Fruit fly (Drosophila melanogaster): Measurements from ENCODE around the gene CG14418.

The CG14418 gene

dm6 chrX:2880660-2881059 lies 2.8 kb downstream of the CG14418 start:
- TF ChIP-seq CG9948 (tag; optimal IDR thresholded peaks at IDR 0.05), result peak; percentile 47
- TF ChIP-seq CG17806 (tag; optimal IDR thresholded peaks at IDR 0.05), result peak; percentile 49
- peak; percentile 49 for TF ChIP-seq CG14655 (GFP tag; optimal IDR thresholded peaks at IDR 0.05)
- TF ChIP-seq CG8159 (tag; optimal IDR thresholded peaks at IDR 0.05), result peak; percentile 63
- TF ChIP-seq Snoo (tag; optimal IDR thresholded peaks at IDR 0.05), result no peak
- TF ChIP-seq Pif1A (GFP tag; optimal IDR thresholded peaks at IDR 0.05), result peak; percentile 20
- no peak for TF ChIP-seq Pif1B (GFP tag; optimal IDR thresholded peaks at IDR 0.05)
- peak; percentile 57 for TF ChIP-seq CG15710 (tag; optimal IDR thresholded peaks at IDR 0.05)
- no peak for TF ChIP-seq Ets98B (GFP tag; IDR thresholded peaks at IDR 0.05)
- peak; percentile 42 for TF ChIP-seq gl (tag; optimal IDR thresholded peaks at IDR 0.05)
- peak; percentile 20 for TF ChIP-seq CG8301 (tag; optimal IDR thresholded peaks at IDR 0.05)
- TF ChIP-seq CG34367 (tag; optimal IDR thresholded peaks at IDR 0.05), result peak; percentile 50
- TF ChIP-seq fd96Ca (GFP tag; IDR thresholded peaks at IDR 0.05), result 0 out of 3 replicates have a peak, but pooled peaks have one; percentile 15

- TF ChIP-seq CG4496 (GFP tag; IDR thresholded peaks at IDR 0.05) (no peak), rn (GFP tag; IDR thresholded peaks at IDR 0.05) (no peak), CG8159 (tag; optimal IDR thresholded peaks at IDR 0.05) (no peak)
Measured at dm6 chrX:2877070-2877469, 6.4 kb downstream of the CG14418 start.

dm6 chrX:2876433-2876832 lies 7.0 kb downstream of the CG14418 start, which contains the start of gene CG14417:
TSS of gene CG14417 (minus strand) at chrX:2876533.
- TF ChIP-seq CG10348 (GFP tag; IDR thresholded peaks at IDR 0.05) (no peak), CG15710 (tag; optimal IDR thresholded peaks at IDR 0.05) (no peak), CG34367 (tag; optimal IDR thresholded peaks at IDR 0.05) (no peak), Pif1B (GFP tag; optimal IDR thresholded peaks at IDR 0.05) (no peak), CG8301 (tag; optimal IDR thresholded peaks at IDR 0.05) (no peak), Snoo (tag; optimal IDR thresholded peaks at IDR 0.05) (no peak), CG12605 (GFP tag; IDR thresholded peaks at IDR 0.05) (no peak), gl (tag; optimal IDR thresholded peaks at IDR 0.05) (no peak), fd96Ca (GFP tag; IDR thresholded peaks at IDR 0.05) (no peak)

dm6 chrX:2872753-2873152 lies 10.7 kb downstream of the CG14418 start, which contains the start of gene CG14416:
TSS of gene CG14416 (minus strand) at chrX:2872853.
- no peak for TF ChIP-seq Pif1A (GFP tag; optimal IDR thresholded peaks at IDR 0.05)
- no peak for TF ChIP-seq CG4496 (GFP tag; IDR thresholded peaks at IDR 0.05)
- TF ChIP-seq CG14655 (GFP tag; optimal IDR thresholded peaks at IDR 0.05), result no peak
- no peak for TF ChIP-seq D1 (tag; optimal IDR thresholded peaks at IDR 0.05)
- TF ChIP-seq Pif1B (GFP tag; optimal IDR thresholded peaks at IDR 0.05), result no peak
- TF ChIP-seq Snoo (tag; optimal IDR thresholded peaks at IDR 0.05), result no peak
- no peak for TF ChIP-seq CG32121 (GFP tag; IDR thresholded peaks at IDR 0.05)
- TF ChIP-seq CG10348 (GFP tag; IDR thresholded peaks at IDR 0.05), result no peak
- TF ChIP-seq Ets98B (GFP tag; IDR thresholded peaks at IDR 0.05), result no peak
- no peak for TF ChIP-seq EcR (GFP tag; optimal IDR thresholded peaks at IDR 0.05)
- no peak for TF ChIP-seq gl (tag; optimal IDR thresholded peaks at IDR 0.05)
- TF ChIP-seq CG13204 (GFP tag; optimal IDR thresholded peaks at IDR 0.05), result no peak
- TF ChIP-seq CG34367 (tag; optimal IDR thresholded peaks at IDR 0.05), result no peak
- no peak for TF ChIP-seq CG12605 (GFP tag; IDR thresholded peaks at IDR 0.05)
- no peak for TF ChIP-seq CG17806 (tag; optimal IDR thresholded peaks at IDR 0.05)

dm6 chrX:2869430-2869829 lies 14.0 kb downstream of the CG14418 start:
- 0 out of 2 replicates have a peak, but pooled peaks have one; percentile 34 for TF ChIP-seq rn (GFP tag; IDR thresholded peaks at IDR 0.05)
- TF ChIP-seq CG4496 (GFP tag; IDR thresholded peaks at IDR 0.05), result 0 out of 3 replicates have a peak, but pooled peaks have one; percentile 27
- no peak for TF ChIP-seq CG8301 (tag; optimal IDR thresholded peaks at IDR 0.05)

dm6 chrX:2860955-2861354 lies 22.5 kb downstream of the CG14418 start:
- no peak for TF ChIP-seq gl (tag; optimal IDR thresholded peaks at IDR 0.05)
- peak; percentile 30 for TF ChIP-seq CG8301 (tag; optimal IDR thresholded peaks at IDR 0.05)
- no peak for TF ChIP-seq EcR (GFP tag; optimal IDR thresholded peaks at IDR 0.05)
- TF ChIP-seq CG10348 (GFP tag; IDR thresholded peaks at IDR 0.05), result no peak
- no peak for TF ChIP-seq CG13204 (GFP tag; optimal IDR thresholded peaks at IDR 0.05)
- peak; percentile 2 for TF ChIP-seq CG9948 (tag; optimal IDR thresholded peaks at IDR 0.05)
- TF ChIP-seq CG8159 (tag; optimal IDR thresholded peaks at IDR 0.05), result peak; percentile 46
- peak; percentile 18 for TF ChIP-seq CG15710 (tag; optimal IDR thresholded peaks at IDR 0.05)
- TF ChIP-seq fd96Ca (GFP tag; IDR thresholded peaks at IDR 0.05), result peak; percentile 64; the same call in 2 of the 3 replicates
- TF ChIP-seq CG17806 (tag; optimal IDR thresholded peaks at IDR 0.05), result peak; percentile 19
- TF ChIP-seq CG32121 (GFP tag; IDR thresholded peaks at IDR 0.05), result no peak
- no peak for TF ChIP-seq CG12605 (GFP tag; IDR thresholded peaks at IDR 0.05)
- no peak for TF ChIP-seq Snoo (tag; optimal IDR thresholded peaks at IDR 0.05)
- no peak for TF ChIP-seq rn (GFP tag; IDR thresholded peaks at IDR 0.05)
- TF ChIP-seq CG14655 (GFP tag; optimal IDR thresholded peaks at IDR 0.05), result peak; percentile 38
- TF ChIP-seq Ets98B (GFP tag; IDR thresholded peaks at IDR 0.05), result peak; percentile 51
- TF ChIP-seq CG34367 (tag; optimal IDR thresholded peaks at IDR 0.05), result no peak
- no peak for TF ChIP-seq Pif1B (GFP tag; optimal IDR thresholded peaks at IDR 0.05)
- TF ChIP-seq CG4496 (GFP tag; IDR thresholded peaks at IDR 0.05), result peak; percentile 50; the same call in 1 of the 3 replicates
- TF ChIP-seq Pif1A (GFP tag; optimal IDR thresholded peaks at IDR 0.05), result no peak
- TF ChIP-seq D1 (tag; optimal IDR thresholded peaks at IDR 0.05), result no peak
